Fruit fly (Drosophila melanogaster) whole organism, embryonic: ENCODE measurements around the gene CG33267.

Source experiments
- ATbp ChIP-seq: fragments of 200-800 bp; sonication (Bioruptor generic); optimal IDR thresholded peaks from 2 replicates; lab custom pipeline; 2017; ENCODE audit warnings: missing biosample characterization, mild to moderate bottlenecking, missing genetic modification characterization, missing genetic modification reagents
- Ada2b ChIP-seq: fragments of 200-800 bp; sonication (Bioruptor generic); IDR thresholded peaks from 2 replicates; pipeline ENCODE4 v1.3.6; 2022; ENCODE audit warnings: missing biosample characterization, missing genetic modification characterization
- CG10543 ChIP-seq: fragments of 200-800 bp; sonication (Bioruptor generic); optimal IDR thresholded peaks from 3 replicates; lab custom pipeline; 2017; ENCODE audit warnings: missing biosample characterization, mild to moderate bottlenecking, missing genetic modification characterization, moderate library complexity
- CG10959 ChIP-seq: fragments of 200-800 bp; sonication (Bioruptor generic); IDR thresholded peaks from 2 replicates; pipeline ENCODE4 v1.3.6; 2022; ENCODE audit warnings: missing biosample characterization, missing genetic modification characterization
- CG11085 ChIP-seq: fragments of 200-800 bp; sonication (Bioruptor generic); IDR thresholded peaks from 2 replicates; pipeline ENCODE4 v1.3.6; 2022; ENCODE audit warnings: missing biosample characterization, missing genetic modification characterization
- CG11247 ChIP-seq: fragments of 200-800 bp; sonication (Bioruptor generic); IDR thresholded peaks from 2 replicates; pipeline ENCODE4 v1.3.6; 2022; ENCODE audit warnings: missing biosample characterization, missing genetic modification characterization
- CG11504 ChIP-seq: fragments of 200-800 bp; sonication (Bioruptor generic); optimal IDR thresholded peaks from 3 replicates; lab custom pipeline; 2019; ENCODE audit warnings: missing biosample characterization, mild to moderate bottlenecking, missing genetic modification characterization, moderate library complexity
- CG11696 ChIP-seq: fragments of 200-800 bp; sonication (Bioruptor generic); IDR thresholded peaks from 2 replicates; pipeline ENCODE4 v1.3.6; 2022; ENCODE audit warnings: missing biosample characterization, missing genetic modification characterization
- CG14441 ChIP-seq: fragments of 200-800 bp; sonication (Bioruptor generic); IDR thresholded peaks from 2 replicates; pipeline ENCODE4 v1.3.6; 2022; ENCODE audit warnings: missing biosample characterization, missing genetic modification characterization
- CG15269 ChIP-seq: fragments of 200-800 bp; sonication (Bioruptor generic); optimal IDR thresholded peaks from 2 replicates; lab custom pipeline; 2018; ENCODE audit warnings: missing biosample characterization, mild to moderate bottlenecking, missing genetic modification characterization, moderate library complexity
- CG17359 ChIP-seq: fragments of 200-800 bp; sonication (Bioruptor generic); optimal IDR thresholded peaks from 3 replicates; lab custom pipeline; 2018; ENCODE audit warnings: missing biosample characterization, mild to moderate bottlenecking, missing genetic modification characterization, moderate library complexity
- CG3163 ChIP-seq: fragments of 200-800 bp; sonication (Bioruptor generic); optimal IDR thresholded peaks from 3 replicates; lab custom pipeline; 2016; ENCODE audit warnings: missing biosample characterization, missing genetic modification characterization
- CG32532 ChIP-seq: fragments of 200-800 bp; sonication (Bioruptor generic); IDR thresholded peaks from 2 replicates; pipeline ENCODE4 v1.3.6; 2022; ENCODE audit warnings: missing biosample characterization, missing genetic modification characterization
- CG33557 ChIP-seq: fragments of 200-800 bp; sonication (Bioruptor generic); optimal IDR thresholded peaks from 2 replicates; lab custom pipeline; 2019; ENCODE audit warnings: missing biosample characterization, mild to moderate bottlenecking, missing genetic modification characterization, moderate library complexity
- CG34376 ChIP-seq: fragments of 200-800 bp; sonication (Bioruptor generic); optimal IDR thresholded peaks from 2 replicates; lab custom pipeline; 2018; ENCODE audit warnings: missing biosample characterization, mild to moderate bottlenecking, missing genetic modification characterization
- CG7357 ChIP-seq: fragments of 200-800 bp; sonication (Bioruptor generic); IDR thresholded peaks from 3 replicates; pipeline ENCODE4 v1.3.6; 2022; ENCODE audit warnings: missing biosample characterization, missing genetic modification characterization
- CG8290 ChIP-seq, 3 experiments: fragments of 200-800 bp; sonication (Bioruptor generic); optimal IDR thresholded peaks; 2 replicates each; lab custom pipeline; 2016 to 2019; ENCODE audit warnings: missing biosample characterization in 3 of 3, missing genetic modification characterization in 3 of 3, mild to moderate bottlenecking in 2 of 3, moderate library complexity in 1 of 3
- CG8944 ChIP-seq: fragments of 200-800 bp; sonication (Bioruptor generic); optimal IDR thresholded peaks from 3 replicates; lab custom pipeline; 2016; ENCODE audit warnings: missing biosample characterization, missing genetic modification characterization
- CG9797 ChIP-seq: fragments of 200-800 bp; sonication (Bioruptor generic); optimal IDR thresholded peaks from 3 replicates; lab custom pipeline; 2018; ENCODE audit warnings: missing biosample characterization, mild to moderate bottlenecking, missing genetic modification characterization
- Drgx ChIP-seq: fragments of 200-800 bp; sonication (Bioruptor generic); IDR thresholded peaks from 2 replicates; pipeline ENCODE4 v1.3.6; 2022; ENCODE audit warnings: missing biosample characterization, missing genetic modification characterization
- Eip74EF ChIP-seq, 2 experiments: fragments of 200-800 bp in 1 of 2; fragments of >200 bp in 1 of 2; sonication (Bioruptor generic) in 1 of 2; optimal IDR thresholded peaks; 2 replicates each; lab custom pipeline; 2017 to 2019; ENCODE audit warnings: missing biosample characterization in 2 of 2, missing genetic modification characterization in 2 of 2, mild to moderate bottlenecking in 1 of 2, moderate library complexity in 1 of 2
- GATAe ChIP-seq: fragments of 200-800 bp; sonication (Bioruptor generic); conservative IDR thresholded peaks from 2 replicates; pipeline ENCODE4 v1.3.6; 2022; ENCODE audit warnings: missing biosample characterization, missing genetic modification characterization
- HLH3B ChIP-seq: fragments of 200-800 bp; sonication (Bioruptor generic); IDR thresholded peaks from 2 replicates; pipeline ENCODE4 v1.3.6; 2022; ENCODE audit warnings: missing biosample characterization, missing genetic modification characterization
- HmgZ ChIP-seq: fragments of 200-800 bp; sonication (Bioruptor generic); optimal IDR thresholded peaks from 2 replicates; lab custom pipeline; 2018; ENCODE audit warnings: missing biosample characterization, mild to moderate bottlenecking, missing genetic modification characterization
- Jarid2 ChIP-seq: fragments of 200-800 bp; sonication (Bioruptor generic); optimal IDR thresholded peaks from 3 replicates; lab custom pipeline; 2017; ENCODE audit warnings: mild to moderate bottlenecking, missing biosample characterization, missing genetic modification reagents, missing genetic modification characterization
- Med ChIP-seq: fragments of 200-800 bp; sonication (Bioruptor generic); peaks from one replicate; lab custom pipeline; 2016; ENCODE audit warnings: missing biosample characterization, missing genetic modification characterization, mild to moderate bottlenecking, inconsistent platforms, moderate library complexity
- NFAT ChIP-seq: fragments of 200-800 bp; sonication (Bioruptor generic); IDR thresholded peaks from 2 replicates; pipeline ENCODE4 v1.3.6; 2022; ENCODE audit warnings: missing biosample characterization, missing genetic modification characterization
- NfI ChIP-seq: fragments of 200-800 bp; sonication (Bioruptor generic); optimal IDR thresholded peaks from 3 replicates; lab custom pipeline; 2018; ENCODE audit warnings: missing biosample characterization, mild to moderate bottlenecking, missing genetic modification characterization, moderate library complexity
- Optix ChIP-seq: fragments of 200-800 bp; sonication (Bioruptor generic); IDR thresholded peaks from 3 replicates; pipeline ENCODE4 v1.3.6; 2022; ENCODE audit warnings: missing biosample characterization, missing genetic modification characterization
- Rfx ChIP-seq: fragments of 200-800 bp; sonication (Bioruptor generic); IDR thresholded peaks from 2 replicates; pipeline ENCODE4 v1.3.6; 2022; ENCODE audit warnings: missing biosample characterization, missing genetic modification characterization
- Six4 ChIP-seq: fragments of 200-800 bp; sonication (Bioruptor generic); optimal IDR thresholded peaks from 2 replicates; lab custom pipeline; 2016; ENCODE audit warnings: missing biosample characterization, missing genetic modification characterization
- Sry-β ChIP-seq: fragments of 200-800 bp; sonication (Bioruptor generic); optimal IDR thresholded peaks from 2 replicates; lab custom pipeline; 2018; ENCODE audit warnings: missing biosample characterization, mild to moderate bottlenecking, missing genetic modification characterization, moderate library complexity
- amos ChIP-seq: fragments of 200-800 bp; sonication (Bioruptor generic); IDR thresholded peaks from 2 replicates; pipeline ENCODE4 v1.3.6; 2022; ENCODE audit warnings: missing biosample characterization, missing genetic modification characterization; ENCODE audit not compliant: partially characterized antibody
- az2 ChIP-seq: fragments of 200-800 bp; sonication (Bioruptor generic); optimal IDR thresholded peaks from 3 replicates; lab custom pipeline; 2016; ENCODE audit warnings: missing biosample characterization, missing genetic modification characterization
- caup ChIP-seq: fragments of 200-800 bp; sonication (Bioruptor generic); optimal IDR thresholded peaks from 3 replicates; lab custom pipeline; 2017; ENCODE audit warnings: missing biosample characterization, mild to moderate bottlenecking, missing genetic modification characterization, moderate library complexity; ENCODE audit not compliant: severe bottlenecking
- chinmo ChIP-seq: fragments of 200-800 bp; sonication (Bioruptor generic); IDR thresholded peaks from 4 replicates; pipeline ENCODE4 v1.3.6; 2022; ENCODE audit warnings: missing biosample characterization, missing genetic modification characterization; ENCODE audit not compliant: partially characterized antibody
- ci ChIP-seq: fragments of 200-800 bp; sonication (Bioruptor generic); IDR thresholded peaks from 3 replicates; pipeline ENCODE4 v1.3.6; 2022; ENCODE audit warnings: missing biosample characterization, missing genetic modification characterization
- cwo ChIP-seq: fragments of 200-800 bp; sonication (Bioruptor generic); optimal IDR thresholded peaks from 3 replicates; lab custom pipeline; 2017; ENCODE audit warnings: missing biosample characterization, missing genetic modification characterization, mild to moderate bottlenecking, moderate library complexity, missing genetic modification reagents
- eyg ChIP-seq: fragments of 200-800 bp; sonication (Bioruptor generic); optimal IDR thresholded peaks from 3 replicates; lab custom pipeline; 2016; ENCODE audit warnings: missing biosample characterization, missing genetic modification characterization
- fd64A ChIP-seq: fragments of 200-800 bp; sonication (Bioruptor generic); optimal IDR thresholded peaks from 3 replicates; lab custom pipeline; 2018; ENCODE audit warnings: missing biosample characterization, mild to moderate bottlenecking, missing genetic modification characterization
- gem ChIP-seq: fragments of 200-800 bp; sonication (Bioruptor generic); optimal IDR thresholded peaks from 2 replicates; lab custom pipeline; 2019; ENCODE audit warnings: missing biosample characterization, mild to moderate bottlenecking, missing genetic modification characterization, moderate library complexity
- gfzf ChIP-seq: fragments of 200-800 bp; sonication (Bioruptor generic); optimal IDR thresholded peaks from 2 replicates; lab custom pipeline; 2016; ENCODE audit warnings: missing biosample characterization, mild to moderate bottlenecking, missing genetic modification characterization, moderate library complexity
- her ChIP-seq: fragments of 200-800 bp; sonication (Bioruptor generic); optimal IDR thresholded peaks from 2 replicates; lab custom pipeline; 2016; ENCODE audit warnings: missing biosample characterization, missing genetic modification characterization
- oc ChIP-seq: fragments of 200-800 bp; sonication (Bioruptor generic); optimal IDR thresholded peaks from 2 replicates; lab custom pipeline; 2018; ENCODE audit warnings: missing biosample characterization, mild to moderate bottlenecking, missing genetic modification characterization, moderate library complexity
- peb ChIP-seq: fragments of 200-800 bp; sonication (Bioruptor generic); IDR thresholded peaks from 2 replicates; pipeline ENCODE4 v1.3.6; 2022; ENCODE audit warnings: missing biosample characterization, missing genetic modification characterization
- rib ChIP-seq: fragments of 200-800 bp; sonication (Bioruptor generic); IDR thresholded peaks from 2 replicates; pipeline ENCODE4 v1.3.6; 2022; ENCODE audit warnings: missing biosample characterization, missing genetic modification characterization
- schlank ChIP-seq: fragments of 200-800 bp; sonication (Bioruptor generic); optimal IDR thresholded peaks from 2 replicates; lab custom pipeline; 2018; ENCODE audit warnings: missing biosample characterization, mild to moderate bottlenecking, missing genetic modification characterization
- sug ChIP-seq: fragments of 200-800 bp; optimal IDR thresholded peaks from 2 replicates; lab custom pipeline; 2019; ENCODE audit warnings: missing biosample characterization, mild to moderate bottlenecking, missing genetic modification characterization, moderate library complexity
- tna ChIP-seq: fragments of 200-800 bp; sonication (Bioruptor generic); IDR thresholded peaks from 2 replicates; pipeline ENCODE4 v1.3.6; 2022; ENCODE audit warnings: missing biosample characterization, missing genetic modification characterization; ENCODE audit not compliant: partially characterized antibody

Gene CG33267

dm6 chr3L:11531300-11531699, 33.0 kb upstream of the CG33267 start (continued):
- no peak for TF ChIP-seq Jarid2
- peak; percentile 36 for TF ChIP-seq ATbp (GFP tag; lab: Kevin White, UChicago)
- TF ChIP-seq CG7357 (GFP tag; lab: Robert Waterston, UW): no peak
- TF ChIP-seq eyg (GFP tag; lab: Kevin White, UChicago): no peak
- TF ChIP-seq CG9797 (GFP tag; lab: Kevin White, UChicago): no peak
- 0 out of 4 replicates have a peak, but pooled peaks have one; percentile 16 for TF ChIP-seq chinmo (GFP tag; lab: Robert Waterston, UW)
- no peak for TF ChIP-seq amos
- no peak for TF ChIP-seq CG11504 (tag; lab: Kevin White, UChicago)
- no peak for TF ChIP-seq Eip74EF (GFP tag; optimal IDR thresholded peaks at IDR 0.05; lab: Kevin White, UChicago)
- TF ChIP-seq gem (tag; lab: Kevin White, UChicago): no peak
- peak; percentile 11 for TF ChIP-seq sug
- peak; percentile 37; the same call in 1 of the 2 replicates for TF ChIP-seq CG32532
- no peak for TF ChIP-seq az2 (GFP tag; lab: Kevin White, UChicago)
- TF ChIP-seq CG34376 (GFP tag; lab: Kevin White, UChicago): no peak
- peak; percentile 12 for TF ChIP-seq CG17359
- TF ChIP-seq CG11247 (GFP tag; lab: Robert Waterston, UW): no peak
- TF ChIP-seq Six4 (GFP tag; lab: Kevin White, UChicago): no peak
- 0 out of 3 replicates have a peak, but pooled peaks have one; percentile 30 for TF ChIP-seq ci (GFP tag; lab: Robert Waterston, UW)
- no peak for TF ChIP-seq CG3163 (GFP tag; lab: Kevin White, UChicago)
- TF ChIP-seq CG10959: no peak
- TF ChIP-seq fd64A: peak; percentile 3
- no peak for TF ChIP-seq HmgZ (tag; lab: Kevin White, UChicago)
- no peak for TF ChIP-seq CG8290 (GFP tag; optimal IDR thresholded peaks at IDR 0.05; lab: Kevin White, UChicago)
- TF ChIP-seq CG8290 (tag; optimal IDR thresholded peaks at IDR 0.05; lab: Kevin White, UChicago): no peak
- peak; percentile 84 for TF ChIP-seq GATAe (GFP tag; lab: Robert Waterston, UW)
- TF ChIP-seq HLH3B (GFP tag; lab: Robert Waterston, UW): no peak
- TF ChIP-seq rib (GFP tag; lab: Robert Waterston, UW): peak; percentile 65; the same call in 1 of the 2 replicates
- TF ChIP-seq CG8944 (GFP tag; lab: Kevin White, UChicago): no peak
- TF ChIP-seq tna (GFP tag; lab: Robert Waterston, UW): 0 out of 2 replicates have a peak, but pooled peaks have one; percentile 8
- TF ChIP-seq CG11696 (GFP tag; lab: Robert Waterston, UW): no peak

DNA sequence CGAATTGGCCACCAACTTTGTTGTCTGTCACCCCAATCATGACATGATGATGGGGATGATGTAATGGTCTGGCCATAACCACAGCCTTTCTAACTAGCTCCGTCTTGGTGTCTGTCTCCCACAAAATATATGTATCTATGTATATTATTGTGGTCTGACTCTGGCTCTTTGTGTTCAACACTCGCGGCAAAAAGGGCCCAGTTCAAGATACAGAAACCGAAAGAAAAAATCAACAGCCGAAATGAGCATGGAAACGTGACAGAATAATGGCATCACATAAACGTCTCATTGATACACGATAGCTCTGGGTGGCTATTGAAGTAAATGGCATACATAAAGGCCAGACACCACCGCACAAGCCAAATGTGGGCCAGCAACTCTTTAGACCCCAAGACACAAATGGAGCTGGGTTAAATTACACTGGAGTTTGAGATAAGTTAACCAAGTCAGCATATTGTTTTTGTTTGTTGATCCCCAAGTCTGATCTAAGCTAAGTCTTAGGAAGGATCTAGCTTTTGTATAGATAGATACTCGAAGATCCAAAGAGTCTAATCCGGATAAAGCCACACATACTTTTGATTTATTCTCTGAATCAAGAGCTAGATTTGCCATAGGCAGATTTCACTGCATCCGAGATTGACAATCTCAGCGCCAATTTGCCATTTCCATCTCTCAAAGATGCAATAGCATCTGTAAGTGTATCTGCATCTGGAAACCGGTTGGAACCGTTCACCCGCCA, 32.1 kb upstream of the CG33267 start:
- TF ChIP-seq CG14441 (GFP tag; lab: Robert Waterston, UW) (no peak), her (GFP tag; lab: Kevin White, UChicago) (no peak), gfzf (GFP tag; lab: Kevin White, UChicago) (no peak), schlank (no peak), CG10543 (no peak), NfI (no peak), cwo (peak; percentile 12), CG11085 (GFP tag; lab: Robert Waterston, UW) (no peak), CG15269 (tag; lab: Kevin White, UChicago) (peak; percentile 0), Optix (GFP tag; lab: Robert Waterston, UW) (no peak), NFAT (GFP tag; lab: Robert Waterston, UW) (no peak), caup (GFP tag; lab: Kevin White, UChicago) (no peak), Drgx (GFP tag; lab: Robert Waterston, UW) (peak; percentile 34; the same call in 1 of the 2 replicates), Rfx (GFP tag; lab: Robert Waterston, UW) (no peak), Ada2b (no peak), Med (peak; percentile 72), CG33557 (GFP tag; lab: Kevin White, UChicago) (no peak), peb (GFP tag; lab: Robert Waterston, UW) (no peak), Sry-β (GFP tag; lab: Kevin White, UChicago) (no peak), oc (tag; lab: Kevin White, UChicago) (no peak)
